Worm (Caenorhabditis elegans): ENCODE data around the gene nhr-263.

- TF ChIP-seq flt-1 (GFP tag; IDR thresholded peaks at IDR 0.05) (no peak), cog-1 (tag; optimal IDR thresholded peaks at IDR 0.05) (no peak)
These were observed 15.3 kb upstream of the nhr-263 start, which contains the start of gene C03G6.6 for ce11 chrV:7357132-7357531.
